Worm (Caenorhabditis elegans) whole organism, L3 larva: ENCODE data around the gene T21E8.7.

Experiments used
- R02D3.7 ChIP-seq: fragments of 150-350 bp; optimal IDR thresholded peaks from 2 replicates; lab custom pipeline; 2014; ENCODE audit warnings: missing biosample characterization, missing genetic modification characterization
- ZK546.5 ChIP-seq: sonication (generic microtip); optimal IDR thresholded peaks from 2 replicates; lab custom pipeline; 2017; ENCODE audit warnings: missing biosample characterization, missing genetic modification characterization
- ama-1 ChIP-seq: fragments of 150-350 bp; optimal IDR thresholded peaks from 2 replicates; lab custom pipeline; 2018
- ceh-82 ChIP-seq: fragments of 150-350 bp; optimal IDR thresholded peaks from 2 replicates; lab custom pipeline; 2014; ENCODE audit warnings: missing biosample characterization, missing genetic modification characterization
- ceh-9 ChIP-seq: sonication (generic microtip); optimal IDR thresholded peaks from 2 replicates; lab custom pipeline; 2018; ENCODE audit warnings: missing biosample characterization, missing genetic modification characterization
- daf-12 ChIP-seq: fragments of 150-350 bp; optimal IDR thresholded peaks from 2 replicates; lab custom pipeline; 2014; ENCODE audit warnings: missing biosample characterization, missing genetic modification reagents, missing genetic modification characterization
- egl-5 ChIP-seq: fragments of 150-350 bp; optimal IDR thresholded peaks from 2 replicates; lab custom pipeline; 2017; ENCODE audit warnings: missing biosample characterization, missing genetic modification reagents, missing genetic modification characterization, inconsistent platforms
- elt-3 ChIP-seq, 3 experiments: fragments of 150-350 bp in 1 of 3; sonication (generic microtip) in 2 of 3; optimal IDR thresholded peaks; 2 replicates in 2 of 3; 4 replicates in 1 of 3; lab custom pipeline; 2014 to 2017; ENCODE audit warnings: missing biosample characterization in 3 of 3, missing genetic modification characterization in 3 of 3
- eor-1 ChIP-seq, 2 experiments: fragments of 150-350 bp; optimal IDR thresholded peaks; 2 replicates each; lab custom pipeline; 2014 to 2018; ENCODE audit warnings: missing biosample characterization in 2 of 2, missing genetic modification characterization in 2 of 2
- fkh-10 ChIP-seq: sonication (generic microtip); optimal IDR thresholded peaks from 2 replicates; lab custom pipeline; 2017; ENCODE audit warnings: missing biosample characterization, missing genetic modification reagents, missing genetic modification characterization
- fkh-2 ChIP-seq: fragments of 150-350 bp; optimal IDR thresholded peaks from 2 replicates; lab custom pipeline; 2014; ENCODE audit warnings: missing biosample characterization, missing genetic modification reagents, missing genetic modification characterization
- fos-1 ChIP-seq: fragments of 150-350 bp; optimal IDR thresholded peaks from 2 replicates; lab custom pipeline; 2014; ENCODE audit warnings: missing biosample characterization, missing genetic modification characterization
- lin-39 ChIP-seq: fragments of 150-350 bp; optimal IDR thresholded peaks from 2 replicates; lab custom pipeline; 2018; ENCODE audit warnings: missing biosample characterization, missing genetic modification reagents, missing genetic modification characterization
- lsy-12 ChIP-seq: sonication (generic microtip); optimal IDR thresholded peaks from 2 replicates; lab custom pipeline; 2016; ENCODE audit warnings: mild to moderate bottlenecking, missing genetic modification characterization, missing compliant biosample characterization
- nfya-1 ChIP-seq: sonication (generic microtip); optimal IDR thresholded peaks from 2 replicates; lab custom pipeline; 2017; ENCODE audit warnings: missing genetic modification characterization, mild to moderate bottlenecking, missing compliant biosample characterization, antibody characterized with exemption, moderate library complexity; ENCODE audit not compliant: insufficient read depth
- nhr-12 ChIP-seq: fragments of 150-350 bp; optimal IDR thresholded peaks from 2 replicates; lab custom pipeline; 2014; ENCODE audit warnings: missing biosample characterization, missing genetic modification characterization
- nhr-23 ChIP-seq: fragments of 150-350 bp; optimal IDR thresholded peaks from 2 replicates; lab custom pipeline; 2014; ENCODE audit warnings: missing biosample characterization, missing genetic modification reagents, missing genetic modification characterization
- nhr-237 ChIP-seq: fragments of 150-350 bp; optimal IDR thresholded peaks from 2 replicates; lab custom pipeline; 2014; ENCODE audit warnings: missing biosample characterization, missing genetic modification characterization
- nhr-25 ChIP-seq: sonication (generic microtip); optimal IDR thresholded peaks from 2 replicates; lab custom pipeline; 2017; ENCODE audit warnings: missing biosample characterization, missing genetic modification characterization
- nhr-28 ChIP-seq: fragments of 150-350 bp; optimal IDR thresholded peaks from 2 replicates; lab custom pipeline; 2014; ENCODE audit warnings: missing biosample characterization, missing genetic modification characterization
- nhr-43 ChIP-seq: sonication (generic microtip); optimal IDR thresholded peaks from 2 replicates; lab custom pipeline; 2016; ENCODE audit warnings: mild to moderate bottlenecking, missing genetic modification characterization, missing compliant biosample characterization; ENCODE audit not compliant: poor library complexity, severe bottlenecking
- nhr-67 ChIP-seq: fragments of 150-350 bp; optimal IDR thresholded peaks from 2 replicates; lab custom pipeline; 2014; ENCODE audit warnings: missing biosample characterization, missing genetic modification characterization
- nhr-76 ChIP-seq: fragments of 150-350 bp; sonication (generic microtip); optimal IDR thresholded peaks from 5 replicates; lab custom pipeline; 2014; ENCODE audit warnings: missing biosample characterization, missing genetic modification characterization
- nhr-77 ChIP-seq: fragments of 150-350 bp; optimal IDR thresholded peaks from 2 replicates; lab custom pipeline; 2014; ENCODE audit warnings: missing biosample characterization, missing genetic modification characterization
- pha-4 ChIP-seq: fragments of 150-350 bp; optimal IDR thresholded peaks from 2 replicates; lab custom pipeline; 2014; ENCODE audit warnings: missing biosample characterization, missing genetic modification reagents, missing genetic modification characterization
- pqm-1 ChIP-seq: fragments of 150-350 bp; optimal IDR thresholded peaks from 2 replicates; lab custom pipeline; 2017; ENCODE audit warnings: missing biosample characterization, missing genetic modification characterization, inconsistent platforms
- sea-2 ChIP-seq: fragments of 150-350 bp; sonication (generic microtip); optimal IDR thresholded peaks from 4 replicates; lab custom pipeline; 2014; ENCODE audit warnings: missing biosample characterization, missing genetic modification reagents, missing genetic modification characterization
- skn-1 ChIP-seq: fragments of 150-350 bp; optimal IDR thresholded peaks from 2 replicates; lab custom pipeline; 2014; ENCODE audit warnings: missing biosample characterization, missing genetic modification characterization
- snpc-4 ChIP-seq: fragments of 150-350 bp; optimal IDR thresholded peaks from 2 replicates; lab custom pipeline; 2014; ENCODE audit warnings: missing biosample characterization, missing genetic modification characterization
- unc-39 ChIP-seq: sonication (generic microtip); optimal IDR thresholded peaks from 4 replicates; lab custom pipeline; 2017; ENCODE audit warnings: missing biosample characterization, missing genetic modification characterization
- unc-62 ChIP-seq: fragments of 150-350 bp; sonication (generic microtip); optimal IDR thresholded peaks from 4 replicates; lab custom pipeline; 2014; ENCODE audit warnings: missing biosample characterization, missing genetic modification reagents, missing genetic modification characterization
- zag-1 ChIP-seq: fragments of 150-350 bp; optimal IDR thresholded peaks from 2 replicates; lab custom pipeline; 2014; ENCODE audit warnings: missing biosample characterization, missing genetic modification characterization

The T21E8.7 gene

ce11 chrX:10883203-10883602, at the start of gene T21E8.7:
T21E8.7 (plus strand) TSS chrX:10883503.
- TF ChIP-seq lin-39 (tag; lab: Kevin White, UChicago) (no peak), eor-1 (tag; optimal IDR thresholded peaks at IDR 0.05; lab: Kevin White, UChicago) (no peak), nhr-67 (tag; lab: Kevin White, UChicago) (no peak), sea-2 (GFP tag; lab: Kevin White, UChicago) (no peak), skn-1 (tag; lab: Kevin White, UChicago) (no peak), lsy-12 (tag; lab: Kevin White, UChicago) (no peak), ceh-9 (tag; lab: Kevin White, UChicago) (no peak), unc-39 (tag; lab: Kevin White, UChicago) (no peak), nhr-237 (tag; lab: Kevin White, UChicago) (no peak), R02D3.7 (tag; lab: Kevin White, UChicago) (no peak), ZK546.5 (tag; lab: Kevin White, UChicago) (no peak), nhr-25 (tag; lab: Kevin White, UChicago) (no peak), elt-3 (tag; optimal IDR thresholded peaks at IDR 0.05; lab: Kevin White, UChicago) (no peak), nhr-76 (no peak), pha-4 (no peak), nhr-77 (tag; lab: Kevin White, UChicago) (no peak), zag-1 (tag; lab: Kevin White, UChicago) (no peak), nhr-12 (tag; lab: Kevin White, UChicago) (no peak), nhr-43 (no peak)

- TF ChIP-seq fkh-10 (GFP tag; lab: Kevin White, UChicago) (no peak), daf-12 (tag; lab: Kevin White, UChicago) (no peak), elt-3 (tag; optimal IDR thresholded peaks at IDR 0.05; lab: Kevin White, UChicago) (no peak), fkh-2 (tag; lab: Kevin White, UChicago) (no peak), pha-4 (no peak), pqm-1 (tag; lab: Kevin White, UChicago) (no peak), sea-2 (GFP tag; lab: Kevin White, UChicago) (no peak), ZK546.5 (tag; lab: Kevin White, UChicago) (no peak), ama-1 (lab: Kevin White, UChicago) (no peak), nhr-237 (tag; lab: Kevin White, UChicago) (no peak), nhr-23 (tag; lab: Kevin White, UChicago) (no peak), egl-5 (tag; lab: Kevin White, UChicago) (no peak), lsy-12 (tag; lab: Kevin White, UChicago) (no peak), lin-39 (tag; lab: Kevin White, UChicago) (no peak), zag-1 (tag; lab: Kevin White, UChicago) (no peak), eor-1 (tag; optimal IDR thresholded peaks at IDR 0.05; lab: Kevin White, UChicago) (no peak), nhr-28 (tag; lab: Kevin White, UChicago) (no peak), nhr-12 (tag; lab: Kevin White, UChicago) (no peak), nfya-1 (tag; lab: Kevin White, UChicago) (no peak)
These were observed 48.7 kb upstream of the T21E8.7 start for ce11 chrX:10834568-10834967.

ce11 chrX:10837609-10838008, 45.7 kb upstream of the T21E8.7 start:
- TF ChIP-seq fkh-10 (GFP tag; lab: Kevin White, UChicago) (no peak), ceh-82 (tag; lab: Kevin White, UChicago) (no peak), nhr-23 (tag; lab: Kevin White, UChicago) (no peak), nhr-28 (tag; lab: Kevin White, UChicago) (no peak), nhr-12 (tag; lab: Kevin White, UChicago) (no peak), ama-1 (lab: Kevin White, UChicago) (no peak), elt-3 (tag; optimal IDR thresholded peaks at IDR 0.05; lab: Kevin White, UChicago) (no peak), eor-1 (tag; optimal IDR thresholded peaks at IDR 0.05; lab: Kevin White, UChicago) (no peak), nhr-77 (tag; lab: Kevin White, UChicago) (no peak), unc-62 (GFP tag; lab: Kevin White, UChicago) (no peak), pha-4 (no peak), nhr-237 (tag; lab: Kevin White, UChicago) (no peak), nfya-1 (tag; lab: Kevin White, UChicago) (no peak), R02D3.7 (tag; lab: Kevin White, UChicago) (no peak)

- no peak for TF ChIP-seq ceh-82 (tag; lab: Kevin White, UChicago)
- TF ChIP-seq skn-1 (tag; lab: Kevin White, UChicago): no peak
- no peak for TF ChIP-seq elt-3 (tag; optimal IDR thresholded peaks at IDR 0.05; lab: Kevin White, UChicago)
- TF ChIP-seq snpc-4 (tag; lab: Kevin White, UChicago): no peak
- no peak for TF ChIP-seq nhr-77 (tag; lab: Kevin White, UChicago)
- TF ChIP-seq fos-1 (tag; lab: Kevin White, UChicago): no peak
- TF ChIP-seq, all 47 proteins: peak for 0
These were observed 44.8 kb upstream of the T21E8.7 start, which contains the start of gene plc-1 for ce11 chrX:10838550-10838949. plc-1 (minus strand) TSS chrX:10838650.
